Fruit fly (Drosophila melanogaster) whole organism, embryonic: ENCODE measurements around the gene Tsp33B.

Source experiments
- CG3407 ChIP-seq: fragments of 200-800 bp; sonication (Bioruptor generic); optimal IDR thresholded peaks from 2 replicates; lab custom pipeline; 2018; ENCODE audit warnings: missing biosample characterization, mild to moderate bottlenecking, missing genetic modification characterization
- CG8944 ChIP-seq: fragments of 200-800 bp; sonication (Bioruptor generic); optimal IDR thresholded peaks from 3 replicates; lab custom pipeline; 2016; ENCODE audit warnings: missing biosample characterization, missing genetic modification characterization
- CG9437 ChIP-seq: fragments of 200-800 bp; sonication (Bioruptor generic); optimal IDR thresholded peaks from 2 replicates; lab custom pipeline; 2018; ENCODE audit warnings: missing biosample characterization, mild to moderate bottlenecking, missing genetic modification characterization
- CkIIα-i1 ChIP-seq: fragments of 200-800 bp; sonication (Bioruptor generic); IDR thresholded peaks from 2 replicates; pipeline ENCODE4 v1.3.6; 2022; ENCODE audit warnings: missing biosample characterization, missing genetic modification characterization
- ase ChIP-seq: fragments of 200-800 bp; sonication (Bioruptor generic); IDR thresholded peaks from 3 replicates; pipeline ENCODE4 v1.3.6; 2022; ENCODE audit warnings: missing biosample characterization, missing genetic modification characterization
- pfk ChIP-seq: fragments of 200-800 bp; sonication (Bioruptor generic); optimal IDR thresholded peaks from 2 replicates; lab custom pipeline; 2018; ENCODE audit warnings: missing biosample characterization, mild to moderate bottlenecking, missing genetic modification characterization, moderate library complexity
- psq ChIP-seq: fragments of 200-800 bp; sonication (Bioruptor generic); optimal IDR thresholded peaks from 2 replicates; lab custom pipeline; 2017; ENCODE audit warnings: missing biosample characterization, missing genetic modification characterization
- sqz ChIP-seq: fragments of 200-800 bp; sonication (Bioruptor generic); optimal IDR thresholded peaks from 3 replicates; lab custom pipeline; 2018; ENCODE audit warnings: missing biosample characterization, mild to moderate bottlenecking, missing genetic modification characterization
- wdn ChIP-seq: fragments of 200-800 bp; sonication (Bioruptor generic); IDR thresholded peaks from 2 replicates; pipeline ENCODE4 v1.3.6; 2022; ENCODE audit warnings: missing biosample characterization, missing genetic modification characterization

dm6 chr2L:11792265-11792664 lies at the start of gene Tsp33B:
- TF ChIP-seq CG8944 (GFP tag; lab: Kevin White, UChicago) (no peak), pfk (GFP tag; lab: Kevin White, UChicago) (no peak), CG3407 (GFP tag; lab: Kevin White, UChicago) (no peak), sqz (GFP tag; lab: Kevin White, UChicago) (no peak), CkIIα-i1 (GFP tag; lab: Robert Waterston, UW) (no peak), psq (no peak), ase (GFP tag; lab: Robert Waterston, UW) (no peak), CG9437 (GFP tag; lab: Kevin White, UChicago) (no peak), wdn (no peak)
